Fruit fly (Drosophila melanogaster): ENCODE results near the gene Gnpnat.
A peak's percentile ranks its signal among the peaks of the same experiment; 100 is the strongest.

Gnpnat gene

DNA sequence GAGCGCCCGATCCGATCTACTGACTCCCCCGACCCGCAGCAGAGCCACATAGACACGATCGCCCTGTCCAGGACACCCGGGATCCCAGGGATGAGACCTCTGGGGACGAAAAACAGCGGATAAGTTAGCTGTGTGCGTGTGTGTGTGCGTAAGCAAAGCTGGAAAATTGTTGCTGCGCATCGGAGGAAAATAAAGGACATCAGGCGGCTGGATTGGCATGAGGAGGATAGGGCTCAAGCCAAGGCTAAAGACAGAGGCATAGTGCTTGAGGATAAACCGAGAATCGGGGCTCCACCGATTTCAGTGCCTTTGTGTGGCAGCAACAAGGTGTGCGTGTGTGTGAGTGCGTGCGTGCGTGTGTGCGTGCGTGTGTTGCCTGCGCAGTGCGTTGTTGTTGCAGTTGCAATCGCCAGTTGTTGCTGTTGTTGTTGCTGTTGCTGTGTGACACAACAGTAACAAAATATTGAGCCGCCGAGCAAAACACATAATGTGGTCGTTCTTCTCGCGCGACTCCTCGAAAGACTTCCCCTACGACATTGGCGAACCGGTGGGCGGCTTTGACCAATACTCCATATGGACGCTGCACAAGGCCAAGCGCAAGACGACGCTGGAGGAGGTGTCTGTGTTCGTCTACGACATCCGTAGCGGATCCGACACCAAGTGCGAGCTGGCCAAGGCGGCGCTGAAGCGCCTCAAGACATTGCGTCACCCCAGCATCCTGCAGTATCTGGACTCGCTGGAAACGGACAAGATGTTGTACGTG lies 11.4 kb downstream of the Gnpnat start (continued):
- TF ChIP-seq tll (GFP tag; optimal IDR thresholded peaks at IDR 0.05) (no peak), ranshi (GFP tag; IDR thresholded peaks at IDR 0.05) (no peak), HmgZ (tag; optimal IDR thresholded peaks at IDR 0.05) (no peak), CG13894 (tag; optimal IDR thresholded peaks at IDR 0.05) (no peak), CG42726 (GFP tag; IDR thresholded peaks at IDR 0.05; ENCODE audit: partially characterized antibody) (no peak), bigmax (GFP tag; optimal IDR thresholded peaks at IDR 0.05) (no peak), CG4617 (GFP tag; optimal IDR thresholded peaks at IDR 0.05; ENCODE audit: borderline replicate concordance) (peak; percentile 67), salm (tag; optimal IDR thresholded peaks at IDR 0.05) (no peak), CG6175 (GFP tag; IDR thresholded peaks at IDR 0.05) (0 out of 3 replicates have a peak, but pooled peaks have one; percentile 26), CG10366 (GFP tag; IDR thresholded peaks at IDR 0.05) (0 out of 2 replicates have a peak, but pooled peaks have one; percentile 2), CG12769 (tag; optimal IDR thresholded peaks at IDR 0.05) (no peak), CG13424 (tag; optimal IDR thresholded peaks at IDR 0.05) (no peak), CG10147 (GFP tag; optimal IDR thresholded peaks at IDR 0.05) (no peak), inv (GFP tag; IDR thresholded peaks at IDR 0.05; ENCODE audit: partially characterized antibody) (no peak), CG2712 (tag; optimal IDR thresholded peaks at IDR 0.05) (no peak), unpg (GFP tag; optimal IDR thresholded peaks at IDR 0.05) (no peak), CG16779 (GFP tag; IDR thresholded peaks at IDR 0.05) (no peak), ham (GFP tag; IDR thresholded peaks at IDR 0.05) (no peak), Mes4 (GFP tag; optimal IDR thresholded peaks at IDR 0.05) (no peak), D (optimal IDR thresholded peaks at IDR 0.05) (peak; percentile 6), D (GFP tag; optimal IDR thresholded peaks at IDR 0.05) (no peak), kay (GFP tag; optimal IDR thresholded peaks at IDR 0.05) (no peak), CG3995 (GFP tag; optimal IDR thresholded peaks at IDR 0.05) (no peak), HLH4C (GFP tag; IDR thresholded peaks at IDR 0.05; ENCODE audit: partially characterized antibody) (0 out of 3 replicates have a peak, but pooled peaks have one; percentile 3), nau (GFP tag; optimal IDR thresholded peaks at IDR 0.05) (no peak), CG14860 (GFP tag; IDR thresholded peaks at IDR 0.05; ENCODE audit: partially characterized antibody) (0 out of 3 replicates have a peak, but pooled peaks have one; percentile 5)

DNA sequence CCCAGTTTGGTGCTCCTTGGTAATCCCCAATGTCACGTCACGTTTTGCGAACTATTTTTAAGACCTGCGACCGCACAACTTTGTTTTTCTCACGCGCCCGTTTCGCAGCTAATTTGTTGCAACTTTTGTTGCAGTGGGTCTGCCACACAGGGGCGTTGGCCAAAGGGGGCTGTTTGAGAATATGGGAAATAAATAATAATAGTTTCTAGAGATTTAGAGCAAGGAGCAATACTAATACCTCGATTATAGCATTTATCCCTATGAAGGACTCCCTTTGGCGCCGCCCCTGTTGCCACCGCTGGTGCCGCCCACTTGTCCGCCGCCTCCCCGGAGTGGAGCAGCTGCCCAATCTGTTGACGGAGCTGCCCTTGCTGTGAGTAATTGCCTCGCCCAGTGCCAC lies 17.2 kb downstream of the Gnpnat start:
- TF ChIP-seq sc (optimal IDR thresholded peaks at IDR 0.05) (no peak), sc (GFP tag; optimal IDR thresholded peaks at IDR 0.05) (no peak), CG6272 (GFP tag; IDR thresholded peaks at IDR 0.05) (peak; percentile 43; the same call in 1 of the 2 replicates), CG2875 (GFP tag; optimal IDR thresholded peaks at IDR 0.05) (no peak), ken (GFP tag; IDR thresholded peaks at IDR 0.05) (peak; percentile 63; the same call in 2 of the 3 replicates), croc (GFP tag; conservative IDR thresholded peaks at IDR 0.05) (no peak; the same call in 2 of the 3 replicates), schlank (tag; optimal IDR thresholded peaks at IDR 0.05) (no peak), CG18262 (tag; optimal IDR thresholded peaks at IDR 0.05) (no peak), danr (GFP tag; IDR thresholded peaks at IDR 0.05) (no peak), grau (tag; optimal IDR thresholded peaks at IDR 0.05) (peak; percentile 3), Drgx (GFP tag; IDR thresholded peaks at IDR 0.05) (peak; percentile 87), tin (GFP tag; optimal IDR thresholded peaks at IDR 0.05) (peak; percentile 23), Asciz (GFP tag; optimal IDR thresholded peaks at IDR 0.05) (no peak), hkb (optimal IDR thresholded peaks at IDR 0.05) (no peak), hkb (GFP tag; IDR thresholded peaks at IDR 0.05) (0 out of 2 replicates have a peak, but pooled peaks have one; percentile 14), sens (GFP tag) (peak; percentile 73), pan (optimal IDR thresholded peaks at IDR 0.05) (no peak), pan (GFP tag; optimal IDR thresholded peaks at IDR 0.05 in 1 of 2, IDR thresholded peaks at IDR 0.05 in 1 of 2) (peak in 1 of 2 experiments; percentile 59), slbo (GFP tag; IDR thresholded peaks at IDR 0.05) (peak; percentile 46), CG17802 (tag; optimal IDR thresholded peaks at IDR 0.05) (no peak), CG14050 (GFP tag; IDR thresholded peaks at IDR 0.05) (peak; percentile 38; the same call in 2 of the 3 replicates), Med (GFP tag) (peak; percentile 55), repo (GFP tag; optimal IDR thresholded peaks at IDR 0.05) (no peak), ems (GFP tag; optimal IDR thresholded peaks at IDR 0.05) (peak; percentile 3), Fer2 (tag; optimal IDR thresholded peaks at IDR 0.05) (no peak)
